Worm (Caenorhabditis elegans): Measurements from ENCODE around the gene frpr-8.
A peak's percentile ranks its signal among the peaks of the same experiment; 100 is the strongest.

The frpr-8 gene

DNA sequence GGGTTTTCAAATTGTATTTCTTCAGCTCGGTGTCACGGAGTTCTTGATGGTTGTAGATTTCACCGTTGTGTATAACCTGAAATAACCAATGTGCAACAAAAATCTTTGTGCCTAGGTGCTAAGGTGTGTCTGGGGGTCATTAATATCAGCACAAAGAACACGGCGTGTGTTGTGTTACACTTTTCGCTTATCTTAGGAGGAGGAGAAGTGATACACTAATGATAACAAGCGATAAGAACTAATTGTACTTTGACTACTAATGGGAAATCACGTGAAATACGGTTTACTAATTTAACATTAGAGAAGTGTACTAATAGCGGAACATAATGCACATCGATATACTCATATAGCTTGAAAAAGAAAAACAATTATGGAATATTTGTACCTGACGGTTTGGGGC, 52.6 kb downstream of the frpr-8 start (continued):
- TF ChIP-seq mes-2 (tag; optimal IDR thresholded peaks at IDR 0.05; ENCODE audit: poor library complexity, severe bottlenecking): peak; percentile 22
- peak; percentile 64; the same call in 1 of the 2 replicates for TF ChIP-seq php-3 (GFP tag; IDR thresholded peaks at IDR 0.05)
- TF ChIP-seq mep-1 (tag; optimal IDR thresholded peaks at IDR 0.05): peak; percentile 36

DNA sequence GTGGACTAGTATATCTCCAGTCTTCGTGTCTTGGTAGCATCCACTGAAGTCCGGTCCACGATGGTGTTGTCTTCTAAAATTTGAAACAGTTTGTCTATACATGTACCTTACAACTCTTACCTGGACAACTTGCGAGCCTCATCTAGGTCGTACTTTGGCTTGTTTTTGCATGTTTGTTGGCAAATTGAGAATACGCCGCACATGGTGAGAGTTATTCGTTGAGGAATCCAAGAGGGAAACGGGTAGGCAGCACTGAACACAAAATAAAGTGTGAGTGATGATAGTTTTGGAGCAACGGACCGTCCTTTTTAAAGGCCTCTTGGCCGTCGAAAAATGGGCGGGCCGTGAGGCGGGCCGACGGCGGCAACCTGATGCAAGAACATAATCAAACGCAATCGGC, 53.0 kb downstream of the frpr-8 start, which contains the start of gene asns-2:
Gene asns-2, minus strand, starts transcription at position 282 of the 400 bp plus-strand sequence.
- TF ChIP-seq ceh-20 (GFP tag; IDR thresholded peaks at IDR 0.05): no peak
- TF ChIP-seq zfp-3 (GFP tag; conservative IDR thresholded peaks at IDR 0.05): no peak
- peak; percentile 51 for TF ChIP-seq ama-1 (optimal IDR thresholded peaks at IDR 0.05)
- peak; percentile 31; the same call in 1 of the 2 replicates for TF ChIP-seq php-3 (GFP tag; IDR thresholded peaks at IDR 0.05)
- no peak for TF ChIP-seq T26A8.4 (GFP tag; IDR thresholded peaks at IDR 0.05)
- TF ChIP-seq set-16 (GFP tag; IDR thresholded peaks at IDR 0.05): peak; percentile 59
- no peak for TF ChIP-seq Y48G9A.11 (GFP tag; IDR thresholded peaks at IDR 0.05)
